Worm (Caenorhabditis elegans) whole organism, L2 larva: ENCODE measurements around the gene F39G3.4.

Experiments used
- C34F6.9 ChIP-seq: fragments of 150-350 bp; optimal IDR thresholded peaks from 2 replicates; lab custom pipeline; 2014; ENCODE audit warnings: missing biosample characterization, missing genetic modification characterization
- F13H6.1 ChIP-seq: sonication (generic microtip); optimal IDR thresholded peaks from 2 replicates; lab custom pipeline; 2016; ENCODE audit warnings: missing genetic modification characterization, missing compliant biosample characterization
- R02D3.7 ChIP-seq: fragments of 150-350 bp; optimal IDR thresholded peaks from 2 replicates; lab custom pipeline; 2014; ENCODE audit warnings: missing biosample characterization, missing genetic modification characterization
- Y55F3AM.14 ChIP-seq: fragments of 200-800 bp; sonication (Bioruptor generic); optimal IDR thresholded peaks from 2 replicates; lab custom pipeline; 2018; ENCODE audit warnings: mild to moderate bottlenecking, missing genetic modification characterization, missing compliant biosample characterization
- ZK546.5 ChIP-seq: sonication (generic microtip); optimal IDR thresholded peaks from 2 replicates; lab custom pipeline; 2017; ENCODE audit warnings: missing biosample characterization, missing genetic modification characterization
- alr-1 ChIP-seq: fragments of 150-350 bp; optimal IDR thresholded peaks from 2 replicates; lab custom pipeline; 2014; ENCODE audit warnings: missing biosample characterization, missing genetic modification characterization
- aly-2 ChIP-seq: fragments of 150-350 bp; optimal IDR thresholded peaks from 2 replicates; lab custom pipeline; 2014; ENCODE audit warnings: missing biosample characterization, missing genetic modification characterization
- ama-1 ChIP-seq: fragments of 150-350 bp; optimal IDR thresholded peaks from 2 replicates; lab custom pipeline; 2018; ENCODE audit warnings: inconsistent platforms
- blmp-1 ChIP-seq: sonication (generic microtip); optimal IDR thresholded peaks from 2 replicates; lab custom pipeline; 2017; ENCODE audit warnings: missing genetic modification characterization, mild to moderate bottlenecking, missing compliant biosample characterization, antibody characterized with exemption, moderate library complexity; ENCODE audit not compliant: insufficient read depth
- ceh-82 ChIP-seq: fragments of 150-350 bp; optimal IDR thresholded peaks from 2 replicates; lab custom pipeline; 2014; ENCODE audit warnings: missing biosample characterization, missing genetic modification characterization
- crh-2 ChIP-seq: sonication (generic microtip); optimal IDR thresholded peaks from 2 replicates; lab custom pipeline; 2017; ENCODE audit warnings: missing biosample characterization, missing genetic modification characterization
- dmd-4 ChIP-seq: sonication (generic microtip); optimal IDR thresholded peaks from 2 replicates; lab custom pipeline; 2017; ENCODE audit warnings: missing biosample characterization, missing genetic modification characterization
- egl-27 ChIP-seq: sonication (generic microtip); optimal IDR thresholded peaks from 3 replicates; lab custom pipeline; 2017; ENCODE audit warnings: missing biosample characterization, missing genetic modification reagents, missing genetic modification characterization
- elt-1 ChIP-seq: fragments of 150-350 bp; optimal IDR thresholded peaks from 2 replicates; lab custom pipeline; 2014; ENCODE audit warnings: missing biosample characterization, missing genetic modification characterization
- fos-1 ChIP-seq: fragments of 150-350 bp; optimal IDR thresholded peaks from 2 replicates; lab custom pipeline; 2014; ENCODE audit warnings: missing biosample characterization, missing genetic modification characterization
- gmeb-1 ChIP-seq: fragments of 150-350 bp; optimal IDR thresholded peaks from 2 replicates; lab custom pipeline; 2014; ENCODE audit warnings: missing biosample characterization, missing genetic modification characterization
- lin-13 ChIP-seq: fragments of 150-350 bp; optimal IDR thresholded peaks from 2 replicates; lab custom pipeline; 2014; ENCODE audit warnings: missing biosample characterization, missing genetic modification reagents, missing genetic modification characterization
- lin-39 ChIP-seq: fragments of 150-350 bp; optimal IDR thresholded peaks from 2 replicates; lab custom pipeline; 2014; ENCODE audit warnings: missing biosample characterization, missing genetic modification reagents, missing genetic modification characterization
- lsy-2 ChIP-seq, 2 experiments: fragments of 150-350 bp in 1 of 2; sonication (generic microtip) in 1 of 2; optimal IDR thresholded peaks; 2 replicates each; lab custom pipeline; 2014 to 2017; ENCODE audit warnings: missing biosample characterization in 2 of 2, missing genetic modification characterization in 2 of 2
- mab-5 ChIP-seq: fragments of 150-350 bp; optimal IDR thresholded peaks from 2 replicates; lab custom pipeline; 2014; ENCODE audit warnings: missing biosample characterization, missing genetic modification characterization
- mbf-1 ChIP-seq: sonication (generic microtip); optimal IDR thresholded peaks from 2 replicates; lab custom pipeline; 2017; ENCODE audit warnings: missing biosample characterization, missing genetic modification characterization
- mdl-1 ChIP-seq, 2 experiments: fragments of 150-350 bp in 1 of 2; sonication (generic microtip) in 1 of 2; optimal IDR thresholded peaks; 2 replicates each; lab custom pipeline; 2017; ENCODE audit warnings: missing biosample characterization in 2 of 2, missing genetic modification characterization in 2 of 2
- nhr-10 ChIP-seq: sonication (generic microtip); optimal IDR thresholded peaks from 2 replicates; lab custom pipeline; 2017; ENCODE audit warnings: missing biosample characterization, missing genetic modification characterization
- nhr-11 ChIP-seq: fragments of 150-350 bp; optimal IDR thresholded peaks from 2 replicates; lab custom pipeline; 2014; ENCODE audit warnings: missing biosample characterization, missing genetic modification characterization
- nhr-129 ChIP-seq: fragments of 150-350 bp; optimal IDR thresholded peaks from 2 replicates; lab custom pipeline; 2014; ENCODE audit warnings: missing biosample characterization, missing genetic modification characterization
- nhr-21 ChIP-seq: fragments of 150-350 bp; optimal IDR thresholded peaks from 2 replicates; lab custom pipeline; 2014; ENCODE audit warnings: missing biosample characterization, missing genetic modification characterization
- nhr-23 ChIP-seq: fragments of 150-350 bp; optimal IDR thresholded peaks from 2 replicates; lab custom pipeline; 2014; ENCODE audit warnings: missing biosample characterization, missing genetic modification reagents, missing genetic modification characterization
- nhr-6 ChIP-seq: fragments of 150-350 bp; optimal IDR thresholded peaks from 2 replicates; lab custom pipeline; 2014; ENCODE audit warnings: missing biosample characterization, missing genetic modification characterization
- nhr-77 ChIP-seq: fragments of 150-350 bp; optimal IDR thresholded peaks from 2 replicates; lab custom pipeline; 2014; ENCODE audit warnings: missing biosample characterization, missing genetic modification characterization
- peb-1 ChIP-seq: fragments of 150-350 bp; optimal IDR thresholded peaks from 2 replicates; lab custom pipeline; 2014; ENCODE audit warnings: missing biosample characterization, missing genetic modification characterization
- sem-4 ChIP-seq: fragments of 150-350 bp; optimal IDR thresholded peaks from 2 replicates; lab custom pipeline; 2014; ENCODE audit warnings: missing biosample characterization, missing genetic modification reagents, missing genetic modification characterization
- sma-3 ChIP-seq: sonication (generic microtip); optimal IDR thresholded peaks from 2 replicates; lab custom pipeline; 2016; ENCODE audit warnings: missing genetic modification reagents, missing genetic modification characterization, missing compliant biosample characterization
- snpc-4 ChIP-seq: fragments of 150-350 bp; optimal IDR thresholded peaks from 2 replicates; lab custom pipeline; 2014; ENCODE audit warnings: missing biosample characterization, missing genetic modification characterization
- unc-39 ChIP-seq: fragments of 150-350 bp; optimal IDR thresholded peaks from 2 replicates; lab custom pipeline; 2014; ENCODE audit warnings: missing biosample characterization, missing genetic modification characterization
- unc-55 ChIP-seq: fragments of 150-350 bp; sonication (generic microtip); optimal IDR thresholded peaks from 3 replicates; lab custom pipeline; 2014; ENCODE audit warnings: missing biosample characterization, missing genetic modification reagents, missing genetic modification characterization
- unc-62 ChIP-seq: fragments of 150-350 bp; optimal IDR thresholded peaks from 2 replicates; lab custom pipeline; 2014; ENCODE audit warnings: missing biosample characterization, missing genetic modification reagents, missing genetic modification characterization
- zag-1 ChIP-seq: fragments of 150-350 bp; optimal IDR thresholded peaks from 2 replicates; lab custom pipeline; 2014; ENCODE audit warnings: missing biosample characterization, missing genetic modification characterization
- ztf-11 ChIP-seq: sonication (generic microtip); optimal IDR thresholded peaks from 2 replicates; lab custom pipeline; 2017; ENCODE audit warnings: missing biosample characterization, missing genetic modification characterization
- ztf-4 ChIP-seq: fragments of 150-350 bp; optimal IDR thresholded peaks from 2 replicates; lab custom pipeline; 2014; ENCODE audit warnings: missing biosample characterization, missing genetic modification characterization

The F39G3.4 gene

DNA sequence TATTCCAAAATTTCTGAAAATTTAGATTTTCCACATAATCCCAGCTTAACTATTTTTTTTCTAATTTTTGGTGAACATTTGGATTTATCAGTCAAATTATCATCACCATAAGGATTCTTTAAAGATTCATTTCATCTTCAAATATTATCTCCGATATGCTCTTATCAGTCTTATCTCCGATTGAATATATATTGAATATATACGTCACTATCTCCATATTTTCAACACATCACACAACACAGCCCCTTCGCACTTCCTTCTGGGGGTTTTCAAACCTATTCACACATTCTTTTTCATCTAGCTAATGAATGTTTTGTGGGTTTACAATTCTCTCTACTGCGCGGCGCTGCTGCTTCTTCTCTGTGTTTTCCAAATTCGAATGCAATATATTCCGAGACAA lies 25.9 kb upstream of the F39G3.4 start:
- TF ChIP-seq ZK546.5 (tag; lab: Kevin White, UChicago) = no peak
- no peak for TF ChIP-seq gmeb-1 (tag; lab: Kevin White, UChicago)
- no peak for TF ChIP-seq F13H6.1
- no peak for TF ChIP-seq crh-2 (tag; lab: Kevin White, UChicago)
- TF ChIP-seq blmp-1 (tag; lab: Kevin White, UChicago) = no peak
- no peak for TF ChIP-seq unc-55
- no peak for TF ChIP-seq unc-39 (tag; lab: Kevin White, UChicago)
- no peak for TF ChIP-seq ama-1
- no peak for TF ChIP-seq aly-2 (tag; lab: Kevin White, UChicago)
- TF ChIP-seq nhr-11 (tag; lab: Kevin White, UChicago) = no peak
- TF ChIP-seq nhr-77 (tag; lab: Kevin White, UChicago) = no peak
- TF ChIP-seq dmd-4 (tag; lab: Kevin White, UChicago) = no peak

DNA sequence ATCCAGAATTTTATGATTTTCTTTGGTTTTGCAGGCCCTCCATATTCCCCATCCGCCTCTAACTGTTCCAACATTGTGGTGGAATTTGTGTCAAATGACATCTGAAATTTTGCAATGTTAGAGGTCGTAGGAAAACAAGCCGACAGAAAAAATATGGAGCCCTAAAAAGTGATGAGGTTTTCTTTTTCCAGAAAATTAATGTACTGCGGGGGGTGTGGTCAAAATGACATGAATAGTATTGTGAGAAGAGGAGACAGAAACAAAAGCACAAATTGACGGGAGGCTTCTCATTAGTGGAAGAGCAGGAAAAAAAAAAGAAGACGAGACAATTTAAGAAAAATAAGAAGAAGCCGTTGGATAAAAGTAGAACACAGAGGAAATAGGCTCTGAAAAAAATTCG lies 24.4 kb upstream of the F39G3.4 start, which contains the start of gene ZC266.1:
TSS of gene ZC266.1 (minus strand) at position 101 of the 400 bp plus-strand sequence.
- no peak for TF ChIP-seq sem-4 (tag; lab: Kevin White, UChicago)
- no peak for TF ChIP-seq dmd-4 (tag; lab: Kevin White, UChicago)
- no peak for TF ChIP-seq ama-1
- no peak for TF ChIP-seq ztf-11 (tag; lab: Kevin White, UChicago)
- no peak for TF ChIP-seq snpc-4
- no peak for TF ChIP-seq lsy-2 (tag; optimal IDR thresholded peaks at IDR 0.05; lab: Kevin White, UChicago)
- no peak for TF ChIP-seq elt-1 (tag; lab: Kevin White, UChicago)
- no peak for TF ChIP-seq sma-3 (GFP tag; lab: Kevin White, UChicago)
- no peak for TF ChIP-seq lin-39 (tag; lab: Kevin White, UChicago)
- TF ChIP-seq peb-1 (tag; lab: Kevin White, UChicago) = no peak

- TF ChIP-seq crh-2 (tag; lab: Kevin White, UChicago) = no peak
- TF ChIP-seq nhr-23 (tag; lab: Kevin White, UChicago) = no peak
- no peak for TF ChIP-seq unc-62 (GFP tag; lab: Kevin White, UChicago)
- TF ChIP-seq lin-39 (tag; lab: Kevin White, UChicago) = no peak
- TF ChIP-seq nhr-77 (tag; lab: Kevin White, UChicago) = no peak
- no peak for TF ChIP-seq Y55F3AM.14 (GFP tag; lab: Kevin White, UChicago)
- TF ChIP-seq lin-13 (GFP tag; lab: Kevin White, UChicago) = no peak
- no peak for TF ChIP-seq nhr-10 (tag; lab: Kevin White, UChicago)
Observed at ce11 chrV:4707646-4708045, 16.9 kb upstream of the F39G3.4 start.

- TF ChIP-seq nhr-6 (tag; lab: Kevin White, UChicago) = no peak
- TF ChIP-seq nhr-23 (tag; lab: Kevin White, UChicago) = no peak
- TF ChIP-seq ztf-11 (tag; lab: Kevin White, UChicago) = no peak
- TF ChIP-seq unc-55 = no peak
- TF ChIP-seq ztf-4 (tag; lab: Kevin White, UChicago) = no peak
- no peak for TF ChIP-seq alr-1 (tag; lab: Kevin White, UChicago)
- TF ChIP-seq nhr-129 = no peak
- no peak for TF ChIP-seq snpc-4
- TF ChIP-seq zag-1 (tag; lab: Kevin White, UChicago) = no peak
- TF ChIP-seq sem-4 (tag; lab: Kevin White, UChicago) = no peak
- no peak for TF ChIP-seq mdl-1 (tag; optimal IDR thresholded peaks at IDR 0.05; lab: Kevin White, UChicago)
- TF ChIP-seq mbf-1 = no peak
- no peak for TF ChIP-seq nhr-21 (tag; lab: Kevin White, UChicago)
- no peak for TF ChIP-seq ceh-82 (tag; lab: Kevin White, UChicago)
- TF ChIP-seq sma-3 (GFP tag; lab: Kevin White, UChicago) = no peak
- no peak for TF ChIP-seq lin-39 (tag; lab: Kevin White, UChicago)
- no peak for TF ChIP-seq Y55F3AM.14 (GFP tag; lab: Kevin White, UChicago)
- no peak for TF ChIP-seq mab-5 (tag; lab: Kevin White, UChicago)
Observed at ce11 chrV:4710464-4710863, 14.1 kb upstream of the F39G3.4 start, which contains the start of gene oac-24. TSS of gene oac-24 (plus strand) at chrV:4710764.

ce11 chrV:4719965-4720364 lies 4.6 kb upstream of the F39G3.4 start, which contains the start of gene prx-6:
TSS of gene prx-6 (minus strand) at chrV:4720093.
- TF ChIP-seq gmeb-1 (tag; lab: Kevin White, UChicago) = peak; percentile 6
- TF ChIP-seq nhr-6 (tag; lab: Kevin White, UChicago) = no peak
- TF ChIP-seq egl-27 = no peak
- peak; percentile 41 for TF ChIP-seq fos-1 (tag; lab: Kevin White, UChicago)
- TF ChIP-seq peb-1 (tag; lab: Kevin White, UChicago) = no peak
- TF ChIP-seq crh-2 (tag; lab: Kevin White, UChicago) = peak; percentile 66
- TF ChIP-seq ZK546.5 (tag; lab: Kevin White, UChicago) = no peak
- no peak for TF ChIP-seq ama-1
- TF ChIP-seq R02D3.7 = no peak
- TF ChIP-seq ceh-82 (tag; lab: Kevin White, UChicago) = no peak
- no peak for TF ChIP-seq C34F6.9 (tag; lab: Kevin White, UChicago)
